Fruit fly (Drosophila melanogaster) whole organism, embryonic: ENCODE measurements around the gene CG13364.

Source experiments
- Ada2b ChIP-seq: fragments of 200-800 bp; sonication (Bioruptor generic); IDR thresholded peaks from 2 replicates; pipeline ENCODE4 v1.3.6; 2022; ENCODE audit warnings: missing biosample characterization, missing genetic modification characterization
- Blimp-1 ChIP-seq: fragments of 200-800 bp; sonication (Bioruptor generic); optimal IDR thresholded peaks from 3 replicates; lab custom pipeline; 2018; ENCODE audit warnings: missing biosample characterization, missing genetic modification characterization, mild to moderate bottlenecking, moderate library complexity, missing genetic modification reagents
- CG10209 ChIP-seq: fragments of 200-800 bp; sonication (Bioruptor generic); optimal IDR thresholded peaks from 3 replicates; lab custom pipeline; 2017; ENCODE audit warnings: missing biosample characterization, mild to moderate bottlenecking, missing genetic modification characterization, missing genetic modification reagents
- CG1233 ChIP-seq: fragments of 200-800 bp; sonication (Bioruptor generic); optimal IDR thresholded peaks from 4 replicates; lab custom pipeline; 2018; ENCODE audit warnings: missing biosample characterization, mild to moderate bottlenecking, missing genetic modification characterization
- CG13624 ChIP-seq: fragments of 200-800 bp; sonication (Bioruptor generic); optimal IDR thresholded peaks from 2 replicates; lab custom pipeline; 2016; ENCODE audit warnings: missing biosample characterization, missing genetic modification characterization
- CG15269 ChIP-seq: fragments of 200-800 bp; sonication (Bioruptor generic); optimal IDR thresholded peaks from 2 replicates; lab custom pipeline; 2018; ENCODE audit warnings: missing biosample characterization, mild to moderate bottlenecking, missing genetic modification characterization, moderate library complexity
- CG1603 ChIP-seq: fragments of 200-800 bp; sonication (Bioruptor generic); optimal IDR thresholded peaks from 2 replicates; lab custom pipeline; 2019; ENCODE audit warnings: missing biosample characterization, mild to moderate bottlenecking, missing genetic modification characterization, moderate library complexity
- CG1792 ChIP-seq: fragments of 200-800 bp; sonication (Bioruptor generic); optimal IDR thresholded peaks from 2 replicates; lab custom pipeline; 2016; ENCODE audit warnings: missing biosample characterization, missing genetic modification characterization
- CG18011 ChIP-seq: fragments of 200-800 bp; sonication (Bioruptor generic); optimal IDR thresholded peaks from 2 replicates; lab custom pipeline; 2017; ENCODE audit warnings: missing biosample characterization, missing genetic modification characterization, mild to moderate bottlenecking, moderate library complexity, missing genotype
- CG2678 ChIP-seq: fragments of 200-800 bp; sonication (Bioruptor generic); optimal IDR thresholded peaks from 3 replicates; lab custom pipeline; 2019; ENCODE audit warnings: missing biosample characterization, mild to moderate bottlenecking, missing genetic modification characterization, moderate library complexity
- CG30431 ChIP-seq: fragments of 200-800 bp; sonication (Bioruptor generic); optimal IDR thresholded peaks from 2 replicates; lab custom pipeline; 2017; ENCODE audit warnings: missing biosample characterization, missing genetic modification characterization
- CG3163 ChIP-seq: fragments of 200-800 bp; sonication (Bioruptor generic); optimal IDR thresholded peaks from 3 replicates; lab custom pipeline; 2016; ENCODE audit warnings: missing biosample characterization, missing genetic modification characterization
- CG32532 ChIP-seq: fragments of 200-800 bp; sonication (Bioruptor generic); IDR thresholded peaks from 2 replicates; pipeline ENCODE4 v1.3.6; 2022; ENCODE audit warnings: missing biosample characterization, missing genetic modification characterization
- CG34422 ChIP-seq: fragments of 200-800 bp; sonication (Bioruptor generic); IDR thresholded peaks from 3 replicates; pipeline ENCODE4 v1.3.6; 2022; ENCODE audit warnings: missing biosample characterization, missing genetic modification characterization
- CG3838 ChIP-seq: fragments of 200-800 bp; sonication (Bioruptor generic); optimal IDR thresholded peaks from 3 replicates; lab custom pipeline; 2016; ENCODE audit warnings: missing biosample characterization, missing genetic modification characterization
- CG4282 ChIP-seq: fragments of 200-800 bp; sonication (Bioruptor generic); optimal IDR thresholded peaks from 2 replicates; lab custom pipeline; 2016; ENCODE audit warnings: missing biosample characterization, missing genetic modification characterization
- CG7357 ChIP-seq: fragments of 200-800 bp; sonication (Bioruptor generic); IDR thresholded peaks from 3 replicates; pipeline ENCODE4 v1.3.6; 2022; ENCODE audit warnings: missing biosample characterization, missing genetic modification characterization
- CG8290 ChIP-seq, 3 experiments: fragments of 200-800 bp; sonication (Bioruptor generic); optimal IDR thresholded peaks; 2 replicates each; lab custom pipeline; 2016 to 2019; ENCODE audit warnings: missing biosample characterization in 3 of 3, missing genetic modification characterization in 3 of 3, mild to moderate bottlenecking in 2 of 3, moderate library complexity in 1 of 3
- CG9215 ChIP-seq: fragments of 200-800 bp; sonication (Bioruptor generic); IDR thresholded peaks from 2 replicates; pipeline ENCODE4 v1.3.6; 2022; ENCODE audit warnings: missing biosample characterization, missing genetic modification characterization
- Fer2 ChIP-seq: fragments of 200-800 bp; sonication (Bioruptor generic); optimal IDR thresholded peaks from 2 replicates; lab custom pipeline; 2018; ENCODE audit warnings: missing biosample characterization, mild to moderate bottlenecking, missing genetic modification characterization, moderate library complexity
- Fer3 ChIP-seq: fragments of 200-800 bp; sonication (Bioruptor generic); optimal IDR thresholded peaks from 2 replicates; lab custom pipeline; 2018; ENCODE audit warnings: missing biosample characterization, mild to moderate bottlenecking, missing genetic modification characterization, moderate library complexity
- HLH3B ChIP-seq: fragments of 200-800 bp; sonication (Bioruptor generic); IDR thresholded peaks from 2 replicates; pipeline ENCODE4 v1.3.6; 2022; ENCODE audit warnings: missing biosample characterization, missing genetic modification characterization
- HLH4C ChIP-seq: fragments of 200-800 bp; sonication (Bioruptor generic); IDR thresholded peaks from 3 replicates; pipeline ENCODE4 v1.3.6; 2022; ENCODE audit warnings: missing biosample characterization, missing genetic modification characterization; ENCODE audit not compliant: partially characterized antibody
- MTF-1 ChIP-seq: fragments of 200-800 bp; sonication (Bioruptor generic); optimal IDR thresholded peaks from 2 replicates; lab custom pipeline; 2018; ENCODE audit warnings: missing biosample characterization, mild to moderate bottlenecking, missing genetic modification characterization, borderline replicate concordance
- NC2α ChIP-seq: fragments of 200-800 bp; sonication (Bioruptor generic); optimal IDR thresholded peaks from 2 replicates; lab custom pipeline; 2016; ENCODE audit warnings: missing biosample characterization, missing genetic modification characterization
- NK7.1 ChIP-seq: fragments of 200-800 bp; sonication (Bioruptor generic); optimal IDR thresholded peaks from 3 replicates; lab custom pipeline; 2016; ENCODE audit warnings: missing biosample characterization, missing genetic modification characterization
- Tbp ChIP-seq: fragments of >200 bp; optimal IDR thresholded peaks from 2 replicates; lab custom pipeline; 2018; ENCODE audit warnings: missing biosample characterization, missing genetic modification characterization
- amos ChIP-seq: fragments of 200-800 bp; sonication (Bioruptor generic); IDR thresholded peaks from 2 replicates; pipeline ENCODE4 v1.3.6; 2022; ENCODE audit warnings: missing biosample characterization, missing genetic modification characterization; ENCODE audit not compliant: partially characterized antibody
- ato ChIP-seq: fragments of 200-800 bp; sonication (Bioruptor generic); IDR thresholded peaks from 2 replicates; pipeline ENCODE4 v1.3.6; 2022; ENCODE audit warnings: missing biosample characterization, missing genetic modification characterization; ENCODE audit not compliant: partially characterized antibody
- bab2 ChIP-seq: fragments of 200-800 bp; sonication (Bioruptor generic); optimal IDR thresholded peaks from 2 replicates; lab custom pipeline; 2016; ENCODE audit warnings: missing biosample characterization, missing genetic modification characterization
- chn ChIP-seq: fragments of 200-800 bp; sonication (Bioruptor generic); optimal IDR thresholded peaks from 2 replicates; lab custom pipeline; 2016; ENCODE audit warnings: missing biosample characterization, missing genetic modification characterization
- crp ChIP-seq, 2 experiments: fragments of 200-800 bp; sonication (Bioruptor generic); optimal IDR thresholded peaks; 2 replicates in 1 of 2; 3 replicates in 1 of 2; lab custom pipeline; 2017; ENCODE audit warnings: missing biosample characterization in 2 of 2, missing genetic modification characterization in 2 of 2, mild to moderate bottlenecking in 1 of 2, moderate library complexity in 1 of 2
- esg ChIP-seq: fragments of 200-800 bp; sonication (Bioruptor generic); conservative IDR thresholded peaks from 2 replicates; pipeline ENCODE4 v1.3.6; 2022; ENCODE audit warnings: missing biosample characterization, missing genetic modification characterization
- fu2 ChIP-seq: fragments of 200-800 bp; sonication (Bioruptor generic); optimal IDR thresholded peaks from 2 replicates; lab custom pipeline; 2016; ENCODE audit warnings: missing biosample characterization, missing genetic modification characterization
- grn ChIP-seq: fragments of 200-800 bp; sonication (Bioruptor generic); optimal IDR thresholded peaks from 3 replicates; lab custom pipeline; 2017; ENCODE audit warnings: missing biosample characterization, missing genetic modification characterization
- inv ChIP-seq: fragments of 200-800 bp; sonication (Bioruptor generic); IDR thresholded peaks from 2 replicates; pipeline ENCODE4 v1.3.6; 2022; ENCODE audit warnings: missing biosample characterization, missing genetic modification characterization; ENCODE audit not compliant: partially characterized antibody
- pb ChIP-seq: fragments of 200-800 bp; sonication (Bioruptor generic); optimal IDR thresholded peaks from 3 replicates; lab custom pipeline; 2016; ENCODE audit warnings: missing biosample characterization, missing genetic modification characterization
- peb ChIP-seq: fragments of 200-800 bp; sonication (Bioruptor generic); IDR thresholded peaks from 2 replicates; pipeline ENCODE4 v1.3.6; 2022; ENCODE audit warnings: missing biosample characterization, missing genetic modification characterization
- psq ChIP-seq: fragments of 200-800 bp; sonication (Bioruptor generic); optimal IDR thresholded peaks from 2 replicates; lab custom pipeline; 2017; ENCODE audit warnings: missing biosample characterization, missing genetic modification characterization
- ro ChIP-seq: fragments of 200-800 bp; sonication (Bioruptor generic); IDR thresholded peaks from 2 replicates; pipeline ENCODE4 v1.3.6; 2022; ENCODE audit warnings: missing biosample characterization, missing genetic modification characterization
- sc ChIP-seq, 3 experiments: fragments of >200 bp in 2 of 3; fragments of 200-800 bp in 1 of 3; sonication (Bioruptor generic) in 1 of 3; optimal IDR thresholded peaks; 2 replicates in 2 of 3; 3 replicates in 1 of 3; lab custom pipeline; 2017; ENCODE audit warnings: mild to moderate bottlenecking in 1 of 3, missing biosample characterization in 1 of 3, missing genetic modification characterization in 1 of 3, missing genetic modification reagents in 1 of 3
- so ChIP-seq: fragments of 200-800 bp; sonication (Bioruptor generic); IDR thresholded peaks from 3 replicates; pipeline ENCODE4 v1.3.6; 2022; ENCODE audit warnings: missing biosample characterization, missing genetic modification characterization
- sr ChIP-seq: fragments of 200-800 bp; sonication (Bioruptor generic); IDR thresholded peaks from 3 replicates; pipeline ENCODE4 v1.3.6; 2022; ENCODE audit warnings: missing biosample characterization, missing genetic modification characterization
- ssp ChIP-seq: fragments of 200-800 bp; sonication (Bioruptor generic); IDR thresholded peaks from 2 replicates; pipeline ENCODE4 v1.3.6; 2022; ENCODE audit warnings: missing biosample characterization, missing genetic modification characterization
- stc ChIP-seq: fragments of 200-800 bp; sonication (Bioruptor generic); IDR thresholded peaks from 2 replicates; pipeline ENCODE4 v1.3.6; 2022; ENCODE audit warnings: missing biosample characterization, missing genetic modification characterization
- tap ChIP-seq: fragments of 200-800 bp; optimal IDR thresholded peaks from 3 replicates; lab custom pipeline; 2019; ENCODE audit warnings: missing biosample characterization, mild to moderate bottlenecking, missing genetic modification characterization, moderate library complexity
- tna ChIP-seq: fragments of 200-800 bp; sonication (Bioruptor generic); IDR thresholded peaks from 2 replicates; pipeline ENCODE4 v1.3.6; 2022; ENCODE audit warnings: missing biosample characterization, missing genetic modification characterization; ENCODE audit not compliant: partially characterized antibody
- unc-4 ChIP-seq: fragments of 200-800 bp; sonication (Bioruptor generic); IDR thresholded peaks from 2 replicates; pipeline ENCODE4 v1.3.6; 2022; ENCODE audit warnings: missing biosample characterization, missing genetic modification characterization; ENCODE audit not compliant: partially characterized antibody
- zfh1 ChIP-seq: fragments of 200-800 bp; sonication (Bioruptor generic); IDR thresholded peaks from 3 replicates; pipeline ENCODE4 v1.3.6; 2022; ENCODE audit warnings: missing biosample characterization, missing genetic modification characterization

The CG13364 gene

dm6 chrX:647056-647627 lies 22.1 kb upstream of the CG13364 start, which contains the start of gene Roc1a (continued):
- peak; percentile 49; the same call in 1 of the 2 replicates for TF ChIP-seq tna (GFP tag; lab: Robert Waterston, UW)
- no peak for TF ChIP-seq Fer3
- TF ChIP-seq CG2678 (tag; lab: Kevin White, UChicago): no peak
- TF ChIP-seq unc-4 (GFP tag; lab: Robert Waterston, UW): peak; percentile 74
- 0 out of 2 replicates have a peak, but pooled peaks have one; percentile 31 for TF ChIP-seq CG32532 (GFP tag; lab: Robert Waterston, UW)
- no peak for TF ChIP-seq esg (GFP tag; lab: Robert Waterston, UW)
- peak; percentile 70 for TF ChIP-seq inv (GFP tag; lab: Robert Waterston, UW)
- TF ChIP-seq amos (GFP tag; lab: Robert Waterston, UW): peak; percentile 88
- TF ChIP-seq MTF-1: no peak
- TF ChIP-seq pb (GFP tag; lab: Kevin White, UChicago): no peak
- peak; percentile 59 for TF ChIP-seq HLH4C (GFP tag; lab: Robert Waterston, UW)
- no peak for TF ChIP-seq sr (GFP tag; lab: Robert Waterston, UW)
- TF ChIP-seq NC2α (GFP tag; lab: Kevin White, UChicago): no peak
- no peak for TF ChIP-seq CG4282 (GFP tag; lab: Kevin White, UChicago)
- TF ChIP-seq stc (GFP tag; lab: Robert Waterston, UW): no peak
- TF ChIP-seq CG30431 (GFP tag; lab: Kevin White, UChicago): no peak
- TF ChIP-seq fu2 (GFP tag; lab: Kevin White, UChicago): no peak
- TF ChIP-seq Fer2 (tag; lab: Kevin White, UChicago): no peak
- TF ChIP-seq tap: no peak
- TF ChIP-seq grn (GFP tag; lab: Kevin White, UChicago): no peak
- peak; percentile 46 for TF ChIP-seq ato (GFP tag; lab: Robert Waterston, UW)
- peak; percentile 36 for TF ChIP-seq CG1603 (tag; lab: Kevin White, UChicago)
- TF ChIP-seq CG8290 (GFP tag; optimal IDR thresholded peaks at IDR 0.05; lab: Kevin White, UChicago): no peak
- no peak for TF ChIP-seq CG8290 (tag; optimal IDR thresholded peaks at IDR 0.05; lab: Kevin White, UChicago)
- no peak for TF ChIP-seq CG10209 (GFP tag; lab: Kevin White, UChicago)
- TF ChIP-seq Tbp: no peak
- no peak for TF ChIP-seq CG7357 (GFP tag; lab: Robert Waterston, UW)
- no peak for TF ChIP-seq peb
- no peak for TF ChIP-seq CG15269 (tag; lab: Kevin White, UChicago)
- TF ChIP-seq crp (GFP tag; optimal IDR thresholded peaks at IDR 0.05; lab: Kevin White, UChicago): no peak
- TF ChIP-seq CG34422 (GFP tag; lab: Robert Waterston, UW): no peak
- TF ChIP-seq ssp (GFP tag; lab: Robert Waterston, UW): 0 out of 2 replicates have a peak, but pooled peaks have one; percentile 9
- TF ChIP-seq CG3163: no peak
- no peak for TF ChIP-seq CG3838 (GFP tag; lab: Kevin White, UChicago)
- TF ChIP-seq CG18011 (GFP tag; lab: Kevin White, UChicago): no peak
- TF ChIP-seq so (GFP tag; lab: Robert Waterston, UW): no peak
- TF ChIP-seq psq (GFP tag; lab: Kevin White, UChicago): no peak
- TF ChIP-seq HLH3B (GFP tag; lab: Robert Waterston, UW): no peak
- TF ChIP-seq Blimp-1 (GFP tag; lab: Kevin White, UChicago): no peak
- TF ChIP-seq CG1233 (GFP tag; lab: Kevin White, UChicago): no peak
- TF ChIP-seq chn (GFP tag; lab: Kevin White, UChicago): no peak
- no peak for TF ChIP-seq NK7.1 (GFP tag; lab: Kevin White, UChicago)
- no peak for TF ChIP-seq sc (optimal IDR thresholded peaks at IDR 0.05; lab: Kevin White, UChicago)
- TF ChIP-seq sc (GFP tag; optimal IDR thresholded peaks at IDR 0.05; lab: Kevin White, UChicago): no peak
- TF ChIP-seq CG9215 (GFP tag; lab: Robert Waterston, UW): no peak
- TF ChIP-seq zfh1: 0 out of 3 replicates have a peak, but pooled peaks have one; percentile 21
- TF ChIP-seq CG13624: no peak
- TF ChIP-seq Ada2b (GFP tag; lab: Robert Waterston, UW): no peak
- no peak for TF ChIP-seq bab2
- no peak for TF ChIP-seq ro (GFP tag; lab: Robert Waterston, UW)
- TF ChIP-seq CG1792 (GFP tag; lab: Kevin White, UChicago): no peak
